Worm (Caenorhabditis elegans) whole organism, L2 larva: ENCODE data around the gene srz-100.

Experiments
- C34F6.9 ChIP-seq: fragments of 150-350 bp; optimal IDR thresholded peaks from 2 replicates; lab custom pipeline; 2014; ENCODE audit warnings: missing biosample characterization, missing genetic modification characterization
- R02D3.7 ChIP-seq: fragments of 150-350 bp; optimal IDR thresholded peaks from 2 replicates; lab custom pipeline; 2014; ENCODE audit warnings: missing biosample characterization, missing genetic modification characterization
- ZK546.5 ChIP-seq: sonication (generic microtip); optimal IDR thresholded peaks from 2 replicates; lab custom pipeline; 2017; ENCODE audit warnings: missing biosample characterization, missing genetic modification characterization
- ceh-82 ChIP-seq: fragments of 150-350 bp; optimal IDR thresholded peaks from 2 replicates; lab custom pipeline; 2014; ENCODE audit warnings: missing biosample characterization, missing genetic modification characterization
- crh-2 ChIP-seq: sonication (generic microtip); optimal IDR thresholded peaks from 2 replicates; lab custom pipeline; 2017; ENCODE audit warnings: missing biosample characterization, missing genetic modification characterization
- elt-3 ChIP-seq: sonication (generic microtip); optimal IDR thresholded peaks from 2 replicates; lab custom pipeline; 2017; ENCODE audit warnings: missing biosample characterization, missing genetic modification characterization
- lin-11 ChIP-seq: fragments of 150-350 bp; sonication (generic microtip); optimal IDR thresholded peaks from 2 replicates; lab custom pipeline; 2014; ENCODE audit warnings: missing biosample characterization, missing genetic modification characterization, inconsistent platforms, mixed read lengths
- lin-39 ChIP-seq: fragments of 150-350 bp; optimal IDR thresholded peaks from 2 replicates; lab custom pipeline; 2014; ENCODE audit warnings: missing biosample characterization, missing genetic modification reagents, missing genetic modification characterization
- mdl-1 ChIP-seq, 2 experiments: fragments of 150-350 bp in 1 of 2; sonication (generic microtip) in 1 of 2; optimal IDR thresholded peaks; 2 replicates each; lab custom pipeline; 2017; ENCODE audit warnings: missing biosample characterization in 2 of 2, missing genetic modification characterization in 2 of 2
- nhr-10 ChIP-seq: sonication (generic microtip); optimal IDR thresholded peaks from 2 replicates; lab custom pipeline; 2017; ENCODE audit warnings: missing biosample characterization, missing genetic modification characterization
- nhr-11 ChIP-seq: fragments of 150-350 bp; optimal IDR thresholded peaks from 2 replicates; lab custom pipeline; 2014; ENCODE audit warnings: missing biosample characterization, missing genetic modification characterization
- nhr-21 ChIP-seq: fragments of 150-350 bp; optimal IDR thresholded peaks from 2 replicates; lab custom pipeline; 2014; ENCODE audit warnings: missing biosample characterization, missing genetic modification characterization
- nhr-237 ChIP-seq: fragments of 150-350 bp; optimal IDR thresholded peaks from 2 replicates; lab custom pipeline; 2014; ENCODE audit warnings: missing biosample characterization, missing genetic modification characterization
- nhr-25 ChIP-seq: fragments of 150-350 bp; sonication (generic microtip); optimal IDR thresholded peaks from 3 replicates; lab custom pipeline; 2014; ENCODE audit warnings: missing biosample characterization, missing genetic modification characterization
- peb-1 ChIP-seq: fragments of 150-350 bp; optimal IDR thresholded peaks from 2 replicates; lab custom pipeline; 2014; ENCODE audit warnings: missing biosample characterization, missing genetic modification characterization
- sem-4 ChIP-seq: fragments of 150-350 bp; optimal IDR thresholded peaks from 2 replicates; lab custom pipeline; 2014; ENCODE audit warnings: missing biosample characterization, missing genetic modification reagents, missing genetic modification characterization
- unc-39 ChIP-seq: fragments of 150-350 bp; optimal IDR thresholded peaks from 2 replicates; lab custom pipeline; 2014; ENCODE audit warnings: missing biosample characterization, missing genetic modification characterization
- ztf-4 ChIP-seq: fragments of 150-350 bp; optimal IDR thresholded peaks from 2 replicates; lab custom pipeline; 2014; ENCODE audit warnings: missing biosample characterization, missing genetic modification characterization

Gene srz-100

ce11 chrV:16781974-16782373 is 50.3 kb downstream of the srz-100 start:
- TF ChIP-seq lin-39 (tag; lab: Kevin White, UChicago) (no peak), nhr-25 (no peak), mdl-1 (tag; optimal IDR thresholded peaks at IDR 0.05; lab: Kevin White, UChicago) (no peak), crh-2 (tag; lab: Kevin White, UChicago) (no peak), nhr-11 (no peak), ceh-82 (no peak), nhr-10 (tag; lab: Kevin White, UChicago) (no peak), unc-39 (tag; lab: Kevin White, UChicago) (no peak), peb-1 (tag; lab: Kevin White, UChicago) (no peak), sem-4 (tag; lab: Kevin White, UChicago) (no peak), ZK546.5 (tag; lab: Kevin White, UChicago) (no peak), nhr-21 (tag; lab: Kevin White, UChicago) (no peak), R02D3.7 (no peak), ztf-4 (tag; lab: Kevin White, UChicago) (no peak), C34F6.9 (tag; lab: Kevin White, UChicago) (no peak), lin-11 (tag; lab: Kevin White, UChicago) (no peak), elt-3 (tag; lab: Kevin White, UChicago) (no peak), nhr-237 (tag; lab: Kevin White, UChicago) (no peak)
